Fruit fly (Drosophila melanogaster): ENCODE measurements around the gene CG3817.
A peak's percentile ranks its signal among the peaks of the same experiment; 100 is the strongest.

The CG3817 gene

dm6 chr3R:14853767-14854191 is 44.8 kb upstream of the CG3817 start (continued):
- TF ChIP-seq CG15479 (GFP tag; optimal IDR thresholded peaks at IDR 0.05) (peak; percentile 57), stwl (tag; optimal IDR thresholded peaks at IDR 0.05) (peak; percentile 16), CG9797 (GFP tag; optimal IDR thresholded peaks at IDR 0.05) (no peak), CG11504 (tag; optimal IDR thresholded peaks at IDR 0.05) (no peak), gce (GFP tag; IDR thresholded peaks at IDR 0.05) (peak; percentile 66; the same call in 1 of the 3 replicates), sob (GFP tag; IDR thresholded peaks at IDR 0.05) (peak; percentile 71; the same call in 1 of the 2 replicates), NK7.1 (GFP tag; optimal IDR thresholded peaks at IDR 0.05) (no peak), sd (tag; optimal IDR thresholded peaks at IDR 0.05) (peak; percentile 26), so (GFP tag; IDR thresholded peaks at IDR 0.05) (peak; percentile 69), her (GFP tag; optimal IDR thresholded peaks at IDR 0.05) (peak; percentile 64), phol (tag; optimal IDR thresholded peaks at IDR 0.05) (no peak), sc (optimal IDR thresholded peaks at IDR 0.05) (no peak), sc (GFP tag; optimal IDR thresholded peaks at IDR 0.05) (no peak), h (optimal IDR thresholded peaks at IDR 0.05) (no peak), Dref (GFP tag; IDR thresholded peaks at IDR 0.05) (no peak), Camta (GFP tag; optimal IDR thresholded peaks at IDR 0.05) (peak; percentile 32), CG4854 (GFP tag; optimal IDR thresholded peaks at IDR 0.05) (no peak), CG3407 (GFP tag; optimal IDR thresholded peaks at IDR 0.05) (no peak), Aef1 (GFP tag; IDR thresholded peaks at IDR 0.05) (no peak), al (GFP tag; IDR thresholded peaks at IDR 0.05) (no peak), caup (GFP tag; optimal IDR thresholded peaks at IDR 0.05; ENCODE audit: severe bottlenecking) (peak; percentile 86), Tbp (GFP tag; optimal IDR thresholded peaks at IDR 0.05) (no peak), H2.0 (GFP tag; IDR thresholded peaks at IDR 0.05) (no peak), CG6654 (GFP tag; optimal IDR thresholded peaks at IDR 0.05) (no peak), bsh (GFP tag; optimal IDR thresholded peaks at IDR 0.05) (peak in 1 of 2 experiments; percentile 42), CG7963 (GFP tag; IDR thresholded peaks at IDR 0.05; ENCODE audit: partially characterized antibody) (no peak), hkb (optimal IDR thresholded peaks at IDR 0.05) (no peak), hkb (GFP tag; IDR thresholded peaks at IDR 0.05) (peak; percentile 70; the same call in 1 of the 2 replicates), dan (GFP tag; IDR thresholded peaks at IDR 0.05) (no peak), CG31441 (GFP tag; IDR thresholded peaks at IDR 0.05) (no peak; the same call in 1 of the 2 replicates), unc-4 (GFP tag; IDR thresholded peaks at IDR 0.05; ENCODE audit: partially characterized antibody) (no peak), Fer2 (tag; optimal IDR thresholded peaks at IDR 0.05) (no peak), lilli (GFP tag; optimal IDR thresholded peaks at IDR 0.05) (peak; percentile 19), grau (tag; optimal IDR thresholded peaks at IDR 0.05) (peak; percentile 26), Dip3 (GFP tag; optimal IDR thresholded peaks at IDR 0.05) (no peak), Fer3 (tag; optimal IDR thresholded peaks at IDR 0.05) (no peak), Neu2 (GFP tag; optimal IDR thresholded peaks at IDR 0.05; ENCODE audit: borderline replicate concordance) (no peak), CG15073 (GFP tag; optimal IDR thresholded peaks at IDR 0.05) (no peak), ab (GFP tag; optimal IDR thresholded peaks at IDR 0.05) (no peak), ash1 (GFP tag; optimal IDR thresholded peaks at IDR 0.05) (no peak), CG17361 (GFP tag; IDR thresholded peaks at IDR 0.05) (no peak), CG14441 (GFP tag; IDR thresholded peaks at IDR 0.05) (no peak), CG12236 (GFP tag; optimal IDR thresholded peaks at IDR 0.05) (no peak), Poxn (GFP tag; IDR thresholded peaks at IDR 0.05) (no peak), E2f2 (GFP tag; IDR thresholded peaks at IDR 0.05) (peak; percentile 31; the same call in 1 of the 2 replicates), tin (GFP tag; optimal IDR thresholded peaks at IDR 0.05) (no peak), danr (GFP tag; IDR thresholded peaks at IDR 0.05) (no peak), vfl (GFP tag; optimal IDR thresholded peaks at IDR 0.05) (peak; percentile 66), CG1792 (GFP tag; optimal IDR thresholded peaks at IDR 0.05) (no peak), mld (GFP tag; IDR thresholded peaks at IDR 0.05; ENCODE audit: partially characterized antibody) (no peak), lola (GFP tag; optimal IDR thresholded peaks at IDR 0.05) (no peak), CG8281 (tag; optimal IDR thresholded peaks at IDR 0.05) (no peak)
